Fruit fly (Drosophila melanogaster) whole organism, prepupa: Measurements from ENCODE around the gene Nrt.

Source experiments
- Blimp-1 ChIP-seq: fragments of 200-800 bp; sonication (Bioruptor generic); optimal IDR thresholded peaks from 3 replicates; lab custom pipeline; 2017; ENCODE audit warnings: missing biosample characterization, missing genetic modification characterization, mild to moderate bottlenecking, moderate library complexity, missing genetic modification reagents
- CG11762 ChIP-seq: fragments of 200-800 bp; sonication (Bioruptor generic); optimal IDR thresholded peaks from 3 replicates; lab custom pipeline; 2016; ENCODE audit warnings: missing biosample characterization, missing genetic modification characterization; ENCODE audit not compliant: insufficient read depth
- CG11902 ChIP-seq: fragments of 200-800 bp; sonication (Bioruptor generic); optimal IDR thresholded peaks from 3 replicates; lab custom pipeline; 2016; ENCODE audit warnings: missing biosample characterization, missing genetic modification characterization
- CG15336 ChIP-seq: fragments of 200-800 bp; sonication (Bioruptor generic); IDR thresholded peaks from 2 replicates; pipeline ENCODE4 v1.3.6; 2022; ENCODE audit warnings: missing biosample characterization, missing genetic modification characterization
- CG16779 ChIP-seq: fragments of 200-800 bp; sonication (Bioruptor generic); optimal IDR thresholded peaks from 3 replicates; lab custom pipeline; 2017; ENCODE audit warnings: missing biosample characterization, mild to moderate bottlenecking, missing genetic modification characterization
- CG3032 ChIP-seq: fragments of 200-800 bp; optimal IDR thresholded peaks from 2 replicates; lab custom pipeline; 2019; ENCODE audit warnings: missing biosample characterization, mild to moderate bottlenecking, missing genetic modification characterization, moderate library complexity
- CG31627 ChIP-seq: fragments of 200-800 bp; sonication (Bioruptor generic); optimal IDR thresholded peaks from 3 replicates; lab custom pipeline; 2016; ENCODE audit warnings: missing biosample characterization, missing genetic modification characterization
- CG32006 ChIP-seq: fragments of 200-800 bp; sonication (Bioruptor generic); optimal IDR thresholded peaks from 3 replicates; lab custom pipeline; 2017; ENCODE audit warnings: missing biosample characterization, mild to moderate bottlenecking, missing genetic modification characterization
- CG34406 ChIP-seq: fragments of 200-800 bp; sonication (Bioruptor generic); optimal IDR thresholded peaks from 3 replicates; lab custom pipeline; 2016; ENCODE audit warnings: missing biosample characterization, missing genetic modification characterization
- CG3919 ChIP-seq: fragments of 200-800 bp; sonication (Bioruptor generic); optimal IDR thresholded peaks from 3 replicates; lab custom pipeline; 2016; ENCODE audit warnings: missing biosample characterization, missing genetic modification characterization
- CG4318 ChIP-seq: fragments of 200-800 bp; sonication (Bioruptor generic); optimal IDR thresholded peaks from 3 replicates; lab custom pipeline; 2017; ENCODE audit warnings: missing biosample characterization, mild to moderate bottlenecking, missing genetic modification characterization
- CG6163 ChIP-seq: fragments of 200-800 bp; sonication (Bioruptor generic); IDR thresholded peaks from 3 replicates; pipeline ENCODE4 v1.3.6; 2022; ENCODE audit warnings: missing biosample characterization, missing genetic modification characterization
- CG6276 ChIP-seq: fragments of 200-800 bp; sonication (Bioruptor generic); optimal IDR thresholded peaks from 2 replicates; lab custom pipeline; 2017; ENCODE audit warnings: missing biosample characterization, mild to moderate bottlenecking, missing genetic modification characterization
- CG6854 ChIP-seq: fragments of 200-800 bp; sonication (Bioruptor generic); optimal IDR thresholded peaks from 2 replicates; lab custom pipeline; 2017; ENCODE audit warnings: missing biosample characterization, mild to moderate bottlenecking, missing genetic modification characterization
- CG7368 ChIP-seq: fragments of 200-800 bp; sonication (Bioruptor generic); optimal IDR thresholded peaks from 3 replicates; lab custom pipeline; 2016; ENCODE audit warnings: missing biosample characterization, missing genetic modification characterization
- CG8119 ChIP-seq: fragments of 200-800 bp; sonication (Bioruptor generic); IDR thresholded peaks from 3 replicates; pipeline ENCODE4 v1.3.6; 2022; ENCODE audit warnings: missing biosample characterization, missing genetic modification characterization
- CG8319 ChIP-seq: fragments of 200-800 bp; sonication (Bioruptor generic); optimal IDR thresholded peaks from 3 replicates; lab custom pipeline; 2016; ENCODE audit warnings: missing biosample characterization, missing genetic modification characterization
- CG8632 ChIP-seq: fragments of 200-800 bp; sonication (Bioruptor generic); optimal IDR thresholded peaks from 3 replicates; lab custom pipeline; 2016; ENCODE audit warnings: missing biosample characterization, missing genetic modification characterization
- CG9139 ChIP-seq: fragments of 200-800 bp; sonication (Bioruptor generic); optimal IDR thresholded peaks from 3 replicates; lab custom pipeline; 2017; ENCODE audit warnings: missing biosample characterization, mild to moderate bottlenecking, missing genetic modification characterization
- Eip75B ChIP-seq: fragments of 200-800 bp; sonication (Bioruptor generic); optimal IDR thresholded peaks from 3 replicates; lab custom pipeline; 2016; ENCODE audit warnings: missing biosample characterization, missing genetic modification characterization
- Ets21C ChIP-seq: fragments of 200-800 bp; sonication (Bioruptor generic); optimal IDR thresholded peaks from 3 replicates; lab custom pipeline; 2016; ENCODE audit warnings: missing biosample characterization, missing genetic modification characterization
- Ets96B ChIP-seq: fragments of 200-800 bp; optimal IDR thresholded peaks from 2 replicates; lab custom pipeline; 2019; ENCODE audit warnings: missing biosample characterization, mild to moderate bottlenecking, missing genetic modification characterization, moderate library complexity
- Gug ChIP-seq: fragments of 200-800 bp; sonication (Bioruptor generic); IDR thresholded peaks from 2 replicates; pipeline ENCODE4 v1.3.6; 2022; ENCODE audit warnings: missing biosample characterization, missing genetic modification characterization
- Hr38 ChIP-seq: sonication (Bioruptor generic); optimal IDR thresholded peaks from 2 replicates; lab custom pipeline; 2016; ENCODE audit warnings: missing biosample characterization, missing genetic modification characterization
- Hr39 ChIP-seq: fragments of 200-800 bp; sonication (Bioruptor generic); optimal IDR thresholded peaks from 2 replicates; lab custom pipeline; 2016; ENCODE audit warnings: missing biosample characterization, missing genetic modification characterization
- Hr4 ChIP-seq: fragments of 200-800 bp; sonication (Bioruptor generic); optimal IDR thresholded peaks from 3 replicates; lab custom pipeline; 2016; ENCODE audit warnings: missing biosample characterization, missing genetic modification characterization
- Lpt ChIP-seq: fragments of 200-800 bp; sonication (Bioruptor generic); optimal IDR thresholded peaks from 3 replicates; lab custom pipeline; 2016; ENCODE audit warnings: missing biosample characterization, missing genetic modification characterization
- Met ChIP-seq: fragments of 200-800 bp; sonication (Bioruptor generic); optimal IDR thresholded peaks from 3 replicates; lab custom pipeline; 2016; ENCODE audit warnings: missing biosample characterization, missing genetic modification characterization
- OdsH ChIP-seq: fragments of 200-800 bp; sonication (Bioruptor generic); optimal IDR thresholded peaks from 3 replicates; lab custom pipeline; 2016; ENCODE audit warnings: missing biosample characterization, missing genetic modification characterization
- Sox102F ChIP-seq: fragments of 200-800 bp; sonication (Bioruptor generic); optimal IDR thresholded peaks from 2 replicates; lab custom pipeline; 2016; ENCODE audit warnings: missing biosample characterization, mild to moderate bottlenecking, missing genetic modification characterization
- acj6 ChIP-seq: fragments of 200-800 bp; sonication (Bioruptor generic); optimal IDR thresholded peaks from 3 replicates; lab custom pipeline; 2016; ENCODE audit warnings: missing biosample characterization, missing genetic modification characterization
- cyc ChIP-seq: fragments of 200-800 bp; sonication (Bioruptor generic); optimal IDR thresholded peaks from 3 replicates; lab custom pipeline; 2016; ENCODE audit warnings: missing biosample characterization, missing genetic modification characterization
- dac ChIP-seq: fragments of 200-800 bp; sonication (Bioruptor generic); optimal IDR thresholded peaks from 2 replicates; lab custom pipeline; 2017; ENCODE audit warnings: missing biosample characterization, mild to moderate bottlenecking, missing genetic modification characterization
- fd59A ChIP-seq: fragments of 200-800 bp; sonication (Bioruptor generic); optimal IDR thresholded peaks from 2 replicates; lab custom pipeline; 2017; ENCODE audit warnings: missing biosample characterization, mild to moderate bottlenecking, missing genetic modification characterization, missing genetic modification reagents
- fkh ChIP-seq: fragments of 200-800 bp; sonication (Bioruptor generic); optimal IDR thresholded peaks from 3 replicates; lab custom pipeline; 2017; ENCODE audit warnings: missing biosample characterization, mild to moderate bottlenecking, missing genetic modification characterization, moderate library complexity
- lz ChIP-seq: fragments of 200-800 bp; sonication (Bioruptor generic); optimal IDR thresholded peaks from 3 replicates; lab custom pipeline; 2016; ENCODE audit warnings: missing biosample characterization, missing genetic modification characterization
- net ChIP-seq: fragments of 200-800 bp; sonication (Bioruptor generic); optimal IDR thresholded peaks from 3 replicates; lab custom pipeline; 2016; ENCODE audit warnings: missing biosample characterization, missing genetic modification characterization
- pdm3 ChIP-seq: fragments of 200-800 bp; sonication (Bioruptor generic); optimal IDR thresholded peaks from 3 replicates; lab custom pipeline; 2016; ENCODE audit warnings: missing biosample characterization, missing genetic modification characterization
- salr ChIP-seq, 2 experiments: fragments of 200-800 bp; sonication (Bioruptor generic); optimal IDR thresholded peaks; 3 replicates each; lab custom pipeline; 2016 to 2018; ENCODE audit warnings: missing biosample characterization in 2 of 2, missing genetic modification characterization in 2 of 2, mild to moderate bottlenecking in 1 of 2
- spab ChIP-seq: fragments of 200-800 bp; sonication (Bioruptor generic); optimal IDR thresholded peaks from 2 replicates; lab custom pipeline; 2017; ENCODE audit warnings: missing biosample characterization, mild to moderate bottlenecking, missing genetic modification characterization, missing genetic modification reagents
- ss ChIP-seq, 2 experiments: fragments of 200-800 bp; sonication (Bioruptor generic); optimal IDR thresholded peaks; 2 replicates in 1 of 2; 3 replicates in 1 of 2; lab custom pipeline; 2017 to 2018; ENCODE audit warnings: mild to moderate bottlenecking in 2 of 2, missing biosample characterization in 2 of 2, missing genetic modification characterization in 2 of 2, moderate library complexity in 1 of 2
- svp ChIP-seq: fragments of 200-800 bp; sonication (Bioruptor generic); peaks from one replicate; lab custom pipeline; 2016; ENCODE audit warnings: missing biosample characterization, missing genetic modification characterization
- topi ChIP-seq: fragments of 200-800 bp; sonication (Bioruptor generic); optimal IDR thresholded peaks from 3 replicates; lab custom pipeline; 2016; ENCODE audit warnings: missing biosample characterization, missing genetic modification characterization
- vri ChIP-seq: fragments of 200-800 bp; sonication (Bioruptor generic); optimal IDR thresholded peaks from 3 replicates; lab custom pipeline; 2016; ENCODE audit warnings: missing biosample characterization, mild to moderate bottlenecking, missing genetic modification characterization

Nrt gene

dm6 chr3L:16782218-16782763, 16.4 kb downstream of the Nrt start (continued):
- TF ChIP-seq OdsH (GFP tag; lab: Kevin White, UChicago) = no peak
- no peak for TF ChIP-seq acj6 (GFP tag; lab: Kevin White, UChicago)
- peak; percentile 64 for TF ChIP-seq CG11762 (GFP tag; lab: Kevin White, UChicago)
- no peak for TF ChIP-seq CG34406
- TF ChIP-seq Blimp-1 (GFP tag; lab: Kevin White, UChicago) = no peak
- no peak for TF ChIP-seq dac (GFP tag; lab: Kevin White, UChicago)
- TF ChIP-seq net = no peak
- peak; percentile 88 for TF ChIP-seq topi (GFP tag; lab: Kevin White, UChicago)
- TF ChIP-seq fd59A (GFP tag; lab: Kevin White, UChicago) = peak; percentile 35
- TF ChIP-seq Ets21C (GFP tag; lab: Kevin White, UChicago) = peak; percentile 73
- peak; percentile 39 for TF ChIP-seq CG6854

- no peak for TF ChIP-seq Blimp-1 (GFP tag; lab: Kevin White, UChicago)
- no peak for TF ChIP-seq Lpt
- TF ChIP-seq CG6276 (GFP tag; lab: Kevin White, UChicago) = no peak
- TF ChIP-seq CG8632 (GFP tag; lab: Kevin White, UChicago) = no peak
- TF ChIP-seq CG11902 (GFP tag; lab: Kevin White, UChicago) = no peak
- no peak for TF ChIP-seq vri
- TF ChIP-seq fkh (GFP tag; lab: Kevin White, UChicago) = no peak
- TF ChIP-seq Hr39 (GFP tag; lab: Kevin White, UChicago) = no peak
- no peak for TF ChIP-seq Hr4
- no peak for TF ChIP-seq ss (GFP tag; optimal IDR thresholded peaks at IDR 0.05; lab: Kevin White, UChicago)
- TF ChIP-seq CG8119 = no peak
- no peak for TF ChIP-seq OdsH (GFP tag; lab: Kevin White, UChicago)
- TF ChIP-seq spab = no peak
- TF ChIP-seq svp (GFP tag; lab: Kevin White, UChicago) = no peak
- no peak for TF ChIP-seq CG3919 (GFP tag; lab: Kevin White, UChicago)
- TF ChIP-seq CG34406 = no peak
- TF ChIP-seq Hr38 = no peak
- no peak for TF ChIP-seq CG15336 (GFP tag; lab: Robert Waterston, UW)
Observed at dm6 chr3L:16782789-16783188, 16.9 kb downstream of the Nrt start, which contains the start of gene CG9706. CG9706 (plus strand) TSS chr3L:16783010.

- no peak for TF ChIP-seq CG4318 (GFP tag; lab: Kevin White, UChicago)
- no peak for TF ChIP-seq CG8632 (GFP tag; lab: Kevin White, UChicago)
- no peak for TF ChIP-seq acj6 (GFP tag; lab: Kevin White, UChicago)
Observed at dm6 chr3L:16786728-16787127, 20.9 kb downstream of the Nrt start, which contains the start of gene eIF3e. eIF3e (minus strand) TSS chr3L:16786941.

dm6 chr3L:16796603-16797002, 30.7 kb downstream of the Nrt start:
- TF ChIP-seq CG32006 (GFP tag; lab: Kevin White, UChicago) (no peak), fkh (GFP tag; lab: Kevin White, UChicago) (no peak), pdm3 (GFP tag; lab: Kevin White, UChicago) (peak; percentile 78), lz (GFP tag; lab: Kevin White, UChicago) (peak; percentile 73), vri (peak; percentile 83), Lpt (no peak), Met (GFP tag; lab: Kevin White, UChicago) (peak; percentile 83), CG15336 (GFP tag; lab: Robert Waterston, UW) (peak; percentile 81), Gug (GFP tag; lab: Robert Waterston, UW) (peak; percentile 56), CG11902 (GFP tag; lab: Kevin White, UChicago) (peak; percentile 47), svp (GFP tag; lab: Kevin White, UChicago) (peak; percentile 87), ss (GFP tag; optimal IDR thresholded peaks at IDR 0.05; lab: Kevin White, UChicago) (no peak), Sox102F (GFP tag; lab: Kevin White, UChicago) (peak; percentile 84), Hr4 (peak; percentile 75), salr (GFP tag; optimal IDR thresholded peaks at IDR 0.05; lab: Kevin White, UChicago) (peak in 1 of 2 experiments; percentile 46), CG7368 (GFP tag; lab: Kevin White, UChicago) (no peak), CG6163 (GFP tag; lab: Robert Waterston, UW) (peak; percentile 77), Eip75B (no peak), CG16779 (tag; lab: Kevin White, UChicago) (peak; percentile 8), Ets96B (tag; lab: Kevin White, UChicago) (no peak), CG31627 (GFP tag; lab: Kevin White, UChicago) (peak; percentile 71), topi (GFP tag; lab: Kevin White, UChicago) (no peak), cyc (GFP tag; lab: Kevin White, UChicago) (peak; percentile 47), CG8319 (GFP tag; lab: Kevin White, UChicago) (peak; percentile 25), OdsH (GFP tag; lab: Kevin White, UChicago) (no peak), spab (no peak), CG3032 (tag; lab: Kevin White, UChicago) (peak; percentile 33), Hr39 (GFP tag; lab: Kevin White, UChicago) (peak; percentile 73), Blimp-1 (GFP tag; lab: Kevin White, UChicago) (peak; percentile 16), CG9139 (GFP tag; lab: Kevin White, UChicago) (no peak)
